Fruit fly (Drosophila melanogaster): ENCODE results near the gene CG3857.

DNA sequence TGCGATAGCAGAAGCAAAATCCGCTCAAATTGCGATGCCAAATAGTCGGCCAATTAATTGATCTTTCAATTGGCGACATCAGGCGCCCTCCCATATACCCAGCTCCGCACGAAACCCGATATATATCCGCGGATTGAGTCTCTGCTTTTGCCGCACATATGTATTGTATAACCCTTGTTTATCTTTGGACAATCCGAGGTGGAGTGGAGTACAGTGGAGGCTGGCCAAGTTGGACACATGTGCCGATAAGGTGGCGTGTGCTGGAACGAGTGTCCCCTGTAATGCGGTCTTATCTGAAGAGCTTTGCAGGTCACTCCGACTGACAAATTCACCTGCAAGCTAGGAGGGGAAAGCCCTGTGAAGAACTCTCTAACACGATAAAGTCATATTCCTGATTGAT, 30.3 kb downstream of the CG3857 start:
- no peak for TF ChIP-seq zfh2 (GFP tag; optimal IDR thresholded peaks at IDR 0.05)
- no peak for TF ChIP-seq seq (GFP tag; IDR thresholded peaks at IDR 0.05)
- TF ChIP-seq nmo (GFP tag; optimal IDR thresholded peaks at IDR 0.05), result no peak
- TF ChIP-seq fd102C (GFP tag; optimal IDR thresholded peaks at IDR 0.05), result no peak

Measured in whole organism, embryonic.